Worm (Caenorhabditis elegans): ENCODE measurements around the gene F20D6.2.
A peak's percentile ranks its signal among the peaks of the same experiment; 100 is the strongest.

The F20D6.2 gene

ce11 chrV:8228712-8229119, 42.9 kb downstream of the F20D6.2 start (continued):
- TF ChIP-seq ceh-88 (GFP tag; IDR thresholded peaks at IDR 0.05) (peak; percentile 63), unc-86 (tag; optimal IDR thresholded peaks at IDR 0.05) (peak; percentile 71), unc-30 (tag; optimal IDR thresholded peaks at IDR 0.05) (no peak), fkh-10 (GFP tag; optimal IDR thresholded peaks at IDR 0.05) (no peak), grh-1 (GFP tag; IDR thresholded peaks at IDR 0.05) (peak; percentile 86), efl-3 (GFP tag; optimal IDR thresholded peaks at IDR 0.05) (peak; percentile 45), vab-15 (tag; optimal IDR thresholded peaks at IDR 0.05) (no peak), efl-1 (optimal IDR thresholded peaks at IDR 0.05) (peak; percentile 63 to 77), efl-1 (GFP tag; optimal IDR thresholded peaks at IDR 0.05 in 1 of 2) (peak; percentile 57 to 96), snu-23 (GFP tag; optimal IDR thresholded peaks at IDR 0.05) (peak; percentile 92), egl-13 (tag; optimal IDR thresholded peaks at IDR 0.05) (peak; percentile 54), ets-5 (GFP tag; IDR thresholded peaks at IDR 0.05) (no peak), lin-15B (tag; optimal IDR thresholded peaks at IDR 0.05) (peak; percentile 42), nhr-47 (tag; optimal IDR thresholded peaks at IDR 0.05) (peak; percentile 90), lin-14 (GFP tag; optimal IDR thresholded peaks at IDR 0.05) (peak; percentile 89), unc-62 (GFP tag; optimal IDR thresholded peaks at IDR 0.05) (no peak), C34B4.2 (tag; optimal IDR thresholded peaks at IDR 0.05) (no peak), sptf-1 (tag; optimal IDR thresholded peaks at IDR 0.05) (no peak), C04F5.9 (tag; optimal IDR thresholded peaks at IDR 0.05) (peak; percentile 30), ceh-90 (tag; optimal IDR thresholded peaks at IDR 0.05) (no peak), ceh-82 (tag; optimal IDR thresholded peaks at IDR 0.05) (peak; percentile 75 to 90 (median 85)), aly-2 (tag; optimal IDR thresholded peaks at IDR 0.05) (peak; percentile 53), unc-130 (tag; optimal IDR thresholded peaks at IDR 0.05) (peak; percentile 14), aha-1 (tag; optimal IDR thresholded peaks at IDR 0.05) (no peak), swsn-7 (tag; optimal IDR thresholded peaks at IDR 0.05) (peak; percentile 95), nhr-28 (tag; optimal IDR thresholded peaks at IDR 0.05) (no peak), C16A3.4 (tag; optimal IDR thresholded peaks at IDR 0.05) (peak; percentile 66), dsc-1 (tag; optimal IDR thresholded peaks at IDR 0.05) (peak; percentile 89), nhr-84 (tag; optimal IDR thresholded peaks at IDR 0.05) (no peak), rnt-1 (tag; optimal IDR thresholded peaks at IDR 0.05) (peak; percentile 95), lsy-2 (tag; optimal IDR thresholded peaks at IDR 0.05) (peak; percentile 58 to 78), blmp-1 (tag; optimal IDR thresholded peaks at IDR 0.05) (no peak), fkh-4 (tag; optimal IDR thresholded peaks at IDR 0.05; ENCODE audit: borderline replicate concordance) (peak; percentile 25), pqm-1 (tag; optimal IDR thresholded peaks at IDR 0.05) (no peak), skn-1 (tag; optimal IDR thresholded peaks at IDR 0.05) (peak; percentile 39), zag-1 (tag; optimal IDR thresholded peaks at IDR 0.05) (no peak), nhr-76 (tag; optimal IDR thresholded peaks at IDR 0.05) (no peak), dpl-1 (GFP tag; optimal IDR thresholded peaks at IDR 0.05) (peak; percentile 46 to 67 (median 60)), Y116A8C.19 (tag; optimal IDR thresholded peaks at IDR 0.05; ENCODE audit: borderline replicate concordance) (no peak), ceh-63 (GFP tag; optimal IDR thresholded peaks at IDR 0.05) (no peak), hlh-4 (tag; optimal IDR thresholded peaks at IDR 0.05) (no peak)

- TF ChIP-seq rnt-1 (tag; optimal IDR thresholded peaks at IDR 0.05) (peak; percentile 33), lin-13 (GFP tag; optimal IDR thresholded peaks at IDR 0.05) (no peak), C16A3.4 (tag; optimal IDR thresholded peaks at IDR 0.05) (no peak), tbx-2 (tag; optimal IDR thresholded peaks at IDR 0.05) (no peak), dsc-1 (tag; optimal IDR thresholded peaks at IDR 0.05) (no peak), ets-5 (GFP tag; IDR thresholded peaks at IDR 0.05) (no peak), sptf-1 (tag; optimal IDR thresholded peaks at IDR 0.05) (no peak), blmp-1 (tag; optimal IDR thresholded peaks at IDR 0.05) (no peak), egl-27 (tag; optimal IDR thresholded peaks at IDR 0.05) (no peak), nhr-237 (tag; optimal IDR thresholded peaks at IDR 0.05) (no peak), lin-14 (GFP tag; optimal IDR thresholded peaks at IDR 0.05) (no peak), hpl-2 (GFP tag; optimal IDR thresholded peaks at IDR 0.05) (no peak), nhr-19 (GFP tag; conservative IDR thresholded peaks at IDR 0.05) (peak; percentile 23), isw-1 (GFP tag; IDR thresholded peaks at IDR 0.05) (no peak), vab-15 (tag; optimal IDR thresholded peaks at IDR 0.05) (no peak), aly-2 (tag; optimal IDR thresholded peaks at IDR 0.05) (no peak), irx-1 (tag; optimal IDR thresholded peaks at IDR 0.05) (no peak), nhr-71 (tag; optimal IDR thresholded peaks at IDR 0.05) (peak; percentile 18), ceh-8 (GFP tag; optimal IDR thresholded peaks at IDR 0.05) (no peak), F16B12.6 (tag; optimal IDR thresholded peaks at IDR 0.05) (no peak), unc-62 (GFP tag; optimal IDR thresholded peaks at IDR 0.05) (no peak), nhr-77 (tag; optimal IDR thresholded peaks at IDR 0.05) (no peak), ces-1 (GFP tag; optimal IDR thresholded peaks at IDR 0.05) (no peak), swsn-7 (tag; optimal IDR thresholded peaks at IDR 0.05) (no peak), nhr-76 (tag; optimal IDR thresholded peaks at IDR 0.05) (no peak)
Measured at ce11 chrV:8230056-8230455, 44.2 kb downstream of the F20D6.2 start.
